Worm (Caenorhabditis elegans): Measurements from ENCODE around the gene K02E2.11.

K02E2.11 gene

ce11 chrV:20383065-20383609 is at the start of gene K02E2.11 (continued):
- TF ChIP-seq xbp-1 (tag; optimal IDR thresholded peaks at IDR 0.05) (peak; percentile 38), lir-3 (tag; optimal IDR thresholded peaks at IDR 0.05; ENCODE audit: poor library complexity) (no peak), aly-2 (tag; optimal IDR thresholded peaks at IDR 0.05) (no peak), unc-98 (GFP tag; IDR thresholded peaks at IDR 0.05) (no peak), efl-1 (optimal IDR thresholded peaks at IDR 0.05) (peak; percentile 40 to 78), efl-1 (GFP tag; optimal IDR thresholded peaks at IDR 0.05 in 1 of 2) (peak in 1 of 2 experiments; percentile 19), ceh-8 (GFP tag; optimal IDR thresholded peaks at IDR 0.05) (no peak), sptf-1 (tag; optimal IDR thresholded peaks at IDR 0.05) (no peak), blmp-1 (tag; optimal IDR thresholded peaks at IDR 0.05) (peak; percentile 51), irx-1 (tag; optimal IDR thresholded peaks at IDR 0.05) (peak; percentile 7), nhr-20 (tag; optimal IDR thresholded peaks at IDR 0.05) (peak; percentile 50), nhr-237 (tag; optimal IDR thresholded peaks at IDR 0.05) (no peak), ztf-11 (tag; optimal IDR thresholded peaks at IDR 0.05) (no peak), fos-1 (tag; optimal IDR thresholded peaks at IDR 0.05) (peak; percentile 38), sox-4 (tag; optimal IDR thresholded peaks at IDR 0.05) (no peak), unc-30 (tag; optimal IDR thresholded peaks at IDR 0.05) (no peak), mef-2 (tag; optimal IDR thresholded peaks at IDR 0.05) (no peak), C34B4.2 (tag; optimal IDR thresholded peaks at IDR 0.05) (no peak), alr-1 (tag; optimal IDR thresholded peaks at IDR 0.05; ENCODE audit: borderline replicate concordance) (no peak), fkh-10 (GFP tag; optimal IDR thresholded peaks at IDR 0.05) (no peak), mab-9 (GFP tag; IDR thresholded peaks at IDR 0.05) (no peak), nhr-19 (GFP tag; conservative IDR thresholded peaks at IDR 0.05) (no peak), fkh-4 (tag; optimal IDR thresholded peaks at IDR 0.05; ENCODE audit: borderline replicate concordance) (no peak), tlp-1 (tag; optimal IDR thresholded peaks at IDR 0.05) (no peak), ztf-4 (tag; optimal IDR thresholded peaks at IDR 0.05) (no peak), swsn-7 (tag; optimal IDR thresholded peaks at IDR 0.05) (peak; percentile 53), pax-3 (tag; optimal IDR thresholded peaks at IDR 0.05) (no peak), lin-39 (tag; optimal IDR thresholded peaks at IDR 0.05) (no peak), C16A3.4 (tag; optimal IDR thresholded peaks at IDR 0.05) (no peak), nhr-28 (tag; optimal IDR thresholded peaks at IDR 0.05) (no peak), snu-23 (GFP tag; optimal IDR thresholded peaks at IDR 0.05) (peak; percentile 71), elt-3 (tag; optimal IDR thresholded peaks at IDR 0.05) (no peak)

- TF ChIP-seq nhr-11 (tag; optimal IDR thresholded peaks at IDR 0.05) (no peak), ztf-11 (tag; optimal IDR thresholded peaks at IDR 0.05) (no peak), nhr-85 (tag) (peak; percentile 17), ceh-63 (GFP tag; optimal IDR thresholded peaks at IDR 0.05) (no peak)
These were observed 47.9 kb upstream of the K02E2.11 start, which contains the start of gene Y38H6A.5 for ce11 chrV:20335264-20335663. Y38H6A.5 (minus strand) TSS chrV:20335364.

ce11 chrV:20338020-20338419 is 45.1 kb upstream of the K02E2.11 start:
- TF ChIP-seq elt-2 (tag; optimal IDR thresholded peaks at IDR 0.05) (no peak), lin-13 (GFP tag; optimal IDR thresholded peaks at IDR 0.05) (no peak), C16A3.4 (tag; optimal IDR thresholded peaks at IDR 0.05) (no peak), sptf-1 (tag; optimal IDR thresholded peaks at IDR 0.05) (no peak), nhr-85 (tag) (no peak), hlh-4 (tag; optimal IDR thresholded peaks at IDR 0.05) (no peak)

ce11 chrV:20338870-20339269 is 44.2 kb upstream of the K02E2.11 start:
- TF ChIP-seq irx-1 (tag; optimal IDR thresholded peaks at IDR 0.05) (peak; percentile 23), fkh-10 (GFP tag; optimal IDR thresholded peaks at IDR 0.05) (peak; percentile 44), nhr-237 (tag; optimal IDR thresholded peaks at IDR 0.05) (no peak)
